Worm (Caenorhabditis elegans): ENCODE measurements around the gene K08D12.3.

K08D12.3 gene

ce11 chrIV:1739366-1740104 is 29.5 kb downstream of the K08D12.3 start:
- TF ChIP-seq ceh-24 (tag; optimal IDR thresholded peaks at IDR 0.05) (no peak), ceh-6 (GFP tag; optimal IDR thresholded peaks at IDR 0.05) (no peak), pros-1 (tag; optimal IDR thresholded peaks at IDR 0.05) (no peak), ceh-19 (GFP tag; optimal IDR thresholded peaks at IDR 0.05) (no peak), dmd-4 (tag; optimal IDR thresholded peaks at IDR 0.05; ENCODE audit: borderline replicate concordance) (no peak), pat-9 (tag; optimal IDR thresholded peaks at IDR 0.05) (no peak), fax-1 (tag; optimal IDR thresholded peaks at IDR 0.05) (no peak), eyg-1 (tag; optimal IDR thresholded peaks at IDR 0.05) (no peak), pha-4 (tag; optimal IDR thresholded peaks at IDR 0.05) (no peak), pax-1 (tag; optimal IDR thresholded peaks at IDR 0.05) (no peak), pha-2 (tag; optimal IDR thresholded peaks at IDR 0.05) (no peak), ceh-9 (tag; optimal IDR thresholded peaks at IDR 0.05) (no peak), zip-5 (tag; optimal IDR thresholded peaks at IDR 0.05) (no peak), lin-11 (tag; optimal IDR thresholded peaks at IDR 0.05) (no peak)

DNA sequence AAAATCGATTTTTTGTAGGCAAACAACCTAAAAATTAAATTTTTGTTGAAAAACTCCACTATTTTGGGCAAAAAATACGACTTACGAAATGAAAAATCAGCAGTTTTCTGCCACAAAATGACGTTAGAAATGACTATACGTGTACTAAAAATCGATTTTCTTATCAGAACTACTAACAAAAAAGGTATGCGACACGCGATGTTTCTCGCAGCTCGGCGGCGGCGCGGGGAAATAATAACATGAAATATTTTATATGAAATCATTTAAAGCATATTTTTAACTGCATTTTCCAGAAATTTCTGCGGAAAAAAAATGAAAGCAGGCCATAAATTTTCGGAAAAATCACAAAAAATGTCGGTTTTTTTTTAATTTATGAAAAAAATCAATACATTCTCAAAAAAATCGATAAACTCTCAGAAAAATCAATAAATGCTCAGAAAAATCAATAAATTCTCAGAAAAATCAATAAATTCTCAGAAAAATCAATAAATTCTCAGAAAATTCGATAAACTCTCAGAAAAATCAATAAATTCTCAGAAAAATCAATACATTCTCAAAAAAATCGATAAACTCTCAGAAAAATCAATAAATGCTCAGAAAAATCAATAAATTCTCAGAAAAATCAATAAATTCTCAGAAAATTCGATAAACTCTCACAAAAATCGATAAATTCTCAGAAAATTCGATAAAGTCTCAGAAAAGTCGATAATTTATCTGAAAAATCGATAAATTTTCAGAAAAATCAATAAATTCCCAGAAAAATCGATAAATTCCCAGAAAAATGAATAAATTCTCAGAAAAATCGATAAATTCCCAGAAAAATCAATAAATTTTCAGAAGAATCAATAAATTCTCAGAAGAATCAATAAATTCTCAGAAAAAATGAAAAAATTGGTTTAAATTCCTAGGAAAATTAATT is 30.3 kb downstream of the K08D12.3 start, which contains the start of gene ptpn-22:
Gene ptpn-22 (minus strand): TSS at position 158 of the 919 bp plus-strand sequence.
- TF ChIP-seq ceh-48 (tag; optimal IDR thresholded peaks at IDR 0.05) (peak; percentile 80), syd-9 (tag; optimal IDR thresholded peaks at IDR 0.05) (no peak), ceh-34 (tag; optimal IDR thresholded peaks at IDR 0.05) (no peak)

DNA sequence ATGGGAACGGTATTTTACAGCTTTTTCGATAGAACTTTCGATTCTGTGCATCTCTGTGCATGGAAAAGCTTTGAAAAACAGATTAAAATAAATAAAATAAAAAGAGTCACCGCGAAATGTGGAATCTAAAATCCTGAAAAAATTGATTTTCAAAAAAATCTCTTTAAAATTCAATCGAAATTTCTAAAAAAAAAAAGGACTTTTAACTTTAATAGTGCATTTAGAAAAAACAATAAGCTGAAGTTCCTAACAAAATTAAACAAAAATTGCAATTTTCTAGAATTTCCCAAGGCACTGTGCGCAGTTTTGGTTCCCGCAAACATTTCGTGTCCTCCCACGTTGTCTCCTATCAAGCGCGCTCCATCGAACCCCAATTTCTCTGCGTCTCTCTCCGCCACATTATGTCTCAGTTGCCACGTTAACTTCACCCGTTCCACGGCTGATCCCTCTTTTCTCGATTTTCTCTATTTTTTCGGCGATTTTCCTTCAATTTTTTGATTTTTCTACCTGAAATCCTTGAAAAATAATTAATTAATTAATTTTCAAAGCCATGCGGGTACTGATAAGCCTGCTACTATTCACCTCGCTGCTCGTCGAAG is 35.5 kb downstream of the K08D12.3 start, which contains the start of the genes Y41D4A.6 and Y41D4A.4:
Gene Y41D4A.6 (minus strand): TSS at position 51 of the 599 bp plus-strand sequence.
Gene Y41D4A.4 (plus strand): TSS at position 549 of the 599 bp plus-strand sequence.
- TF ChIP-seq nhr-232 (tag; optimal IDR thresholded peaks at IDR 0.05) (peak; percentile 38), ceh-31 (tag; optimal IDR thresholded peaks at IDR 0.05) (peak; percentile 100), eyg-1 (tag; optimal IDR thresholded peaks at IDR 0.05) (peak; percentile 82), pag-3 (tag; optimal IDR thresholded peaks at IDR 0.05; ENCODE audit: borderline replicate concordance) (peak; percentile 92), K09A11.1 (tag; optimal IDR thresholded peaks at IDR 0.05; ENCODE audit: insufficient read depth) (no peak), npax-4 (tag; optimal IDR thresholded peaks at IDR 0.05) (peak; percentile 66), mec-3 (tag; optimal IDR thresholded peaks at IDR 0.05; ENCODE audit: borderline replicate concordance) (peak; percentile 98), syd-9 (tag; optimal IDR thresholded peaks at IDR 0.05) (peak; percentile 82), madf-2 (tag; optimal IDR thresholded peaks at IDR 0.05) (peak; percentile 42), unc-86 (tag; optimal IDR thresholded peaks at IDR 0.05) (peak; percentile 85), ceh-24 (tag; optimal IDR thresholded peaks at IDR 0.05) (peak; percentile 52), odd-2 (tag; optimal IDR thresholded peaks at IDR 0.05) (no peak), nfya-1 (tag; optimal IDR thresholded peaks at IDR 0.05) (peak; percentile 68), dve-1 (tag; optimal IDR thresholded peaks at IDR 0.05) (peak; percentile 43), gmeb-2 (tag; optimal IDR thresholded peaks at IDR 0.05) (peak; percentile 31), nhr-11 (tag; optimal IDR thresholded peaks at IDR 0.05) (no peak), pros-1 (tag; optimal IDR thresholded peaks at IDR 0.05) (no peak), ama-1 (optimal IDR thresholded peaks at IDR 0.05) (no peak), dmd-4 (tag; optimal IDR thresholded peaks at IDR 0.05; ENCODE audit: borderline replicate concordance) (peak; percentile 90), ceh-48 (tag; optimal IDR thresholded peaks at IDR 0.05) (peak; percentile 64), ceh-18 (tag; optimal IDR thresholded peaks at IDR 0.05) (peak; percentile 90), tbx-2 (tag; optimal IDR thresholded peaks at IDR 0.05) (peak; percentile 99), pax-1 (tag; optimal IDR thresholded peaks at IDR 0.05) (no peak), pha-2 (tag; optimal IDR thresholded peaks at IDR 0.05) (peak; percentile 80), unc-42 (tag; optimal IDR thresholded peaks at IDR 0.05) (peak; percentile 99), Y22D7AL.16 (tag; optimal IDR thresholded peaks at IDR 0.05) (peak; percentile 23), ahr-1 (tag; optimal IDR thresholded peaks at IDR 0.05) (peak; percentile 98), ttx-3 (tag; optimal IDR thresholded peaks at IDR 0.05) (peak; percentile 78), C38D4.7 (GFP tag; optimal IDR thresholded peaks at IDR 0.05) (peak; percentile 62), T23F11.4 (GFP tag; optimal IDR thresholded peaks at IDR 0.05) (peak; percentile 21), ceh-2 (tag; optimal IDR thresholded peaks at IDR 0.05) (peak; percentile 98), F13H6.1 (tag; optimal IDR thresholded peaks at IDR 0.05) (peak; percentile 97), pqm-1 (tag; optimal IDR thresholded peaks at IDR 0.05) (peak; percentile 99), che-1 (tag; optimal IDR thresholded peaks at IDR 0.05) (peak; percentile 65)
